Fruit fly (Drosophila melanogaster) whole organism, pupa: ENCODE measurements around the gene CG42656.

Experiments
- CG10348 ChIP-seq: fragments of 200-800 bp; sonication (Bioruptor generic); IDR thresholded peaks from 2 replicates; pipeline ENCODE4 v1.3.6; 2022; ENCODE audit warnings: missing biosample characterization, missing genetic modification characterization
- CG12605 ChIP-seq: fragments of 200-800 bp; sonication (Bioruptor generic); IDR thresholded peaks from 2 replicates; pipeline ENCODE4 v1.3.6; 2022; ENCODE audit warnings: missing biosample characterization, missing genetic modification characterization
- CG13204 ChIP-seq: fragments of 200-800 bp; sonication (Bioruptor generic); optimal IDR thresholded peaks from 2 replicates; lab custom pipeline; 2018; ENCODE audit warnings: missing biosample characterization, mild to moderate bottlenecking, missing genetic modification characterization, moderate library complexity
- CG14655 ChIP-seq: fragments of 200-800 bp; sonication (Bioruptor generic); optimal IDR thresholded peaks from 3 replicates; lab custom pipeline; 2017; ENCODE audit warnings: mild to moderate bottlenecking, missing biosample characterization, missing genetic modification reagents, missing genetic modification characterization
- CG15710 ChIP-seq: fragments of 200-800 bp; sonication (Bioruptor generic); optimal IDR thresholded peaks from 2 replicates; lab custom pipeline; 2018; ENCODE audit warnings: missing biosample characterization, mild to moderate bottlenecking, missing genetic modification characterization, moderate library complexity
- CG17806 ChIP-seq: fragments of 200-800 bp; sonication (Bioruptor generic); optimal IDR thresholded peaks from 2 replicates; lab custom pipeline; 2018; ENCODE audit warnings: missing biosample characterization, mild to moderate bottlenecking, missing genetic modification characterization, moderate library complexity
- CG32121 ChIP-seq: fragments of 200-800 bp; sonication (Bioruptor generic); IDR thresholded peaks from 2 replicates; pipeline ENCODE4 v1.3.6; 2022; ENCODE audit warnings: missing biosample characterization, missing genetic modification characterization
- CG34367 ChIP-seq: fragments of 200-800 bp; sonication (Bioruptor generic); optimal IDR thresholded peaks from 2 replicates; lab custom pipeline; 2018; ENCODE audit warnings: missing biosample characterization, mild to moderate bottlenecking, missing genetic modification characterization
- CG4496 ChIP-seq: fragments of 200-800 bp; sonication (Bioruptor generic); IDR thresholded peaks from 3 replicates; pipeline ENCODE4 v1.3.6; 2022; ENCODE audit warnings: missing biosample characterization, missing genetic modification characterization
- CG8159 ChIP-seq: fragments of 200-800 bp; sonication (Bioruptor generic); optimal IDR thresholded peaks from 3 replicates; lab custom pipeline; 2018; ENCODE audit warnings: missing biosample characterization, mild to moderate bottlenecking, missing genetic modification characterization, moderate library complexity
- CG8301 ChIP-seq: fragments of 200-800 bp; sonication (Bioruptor generic); optimal IDR thresholded peaks from 2 replicates; lab custom pipeline; 2018; ENCODE audit warnings: missing biosample characterization, mild to moderate bottlenecking, missing genetic modification characterization
- CG9948 ChIP-seq: fragments of 200-800 bp; sonication (Bioruptor generic); optimal IDR thresholded peaks from 2 replicates; lab custom pipeline; 2018; ENCODE audit warnings: missing biosample characterization, mild to moderate bottlenecking, missing genetic modification characterization, moderate library complexity
- D1 ChIP-seq: fragments of 200-800 bp; sonication (Bioruptor generic); optimal IDR thresholded peaks from 2 replicates; lab custom pipeline; 2018; ENCODE audit warnings: missing biosample characterization, mild to moderate bottlenecking, missing genetic modification characterization, moderate library complexity
- EcR ChIP-seq: fragments of 200-800 bp; sonication (Bioruptor generic); optimal IDR thresholded peaks from 3 replicates; lab custom pipeline; 2019; ENCODE audit warnings: missing biosample characterization, missing genetic modification characterization, mild to moderate bottlenecking, moderate library complexity, missing genetic modification reagents
- Ets98B ChIP-seq: fragments of 200-800 bp; sonication (Bioruptor generic); IDR thresholded peaks from 2 replicates; pipeline ENCODE4 v1.3.6; 2022; ENCODE audit warnings: missing biosample characterization, missing genetic modification characterization
- Pif1A ChIP-seq: fragments of 200-800 bp; sonication (Bioruptor generic); optimal IDR thresholded peaks from 3 replicates; lab custom pipeline; 2016; ENCODE audit warnings: missing biosample characterization, missing genetic modification characterization
- Pif1B ChIP-seq: fragments of 200-800 bp; sonication (Bioruptor generic); optimal IDR thresholded peaks from 3 replicates; lab custom pipeline; 2016; ENCODE audit warnings: missing biosample characterization, missing genetic modification characterization
- Snoo ChIP-seq: fragments of 200-800 bp; sonication (Bioruptor generic); optimal IDR thresholded peaks from 3 replicates; lab custom pipeline; 2017; ENCODE audit warnings: missing biosample characterization, mild to moderate bottlenecking, missing genetic modification characterization, inconsistent platforms
- fd96Ca ChIP-seq: fragments of 200-800 bp; sonication (Bioruptor generic); IDR thresholded peaks from 3 replicates; pipeline ENCODE4 v1.3.6; 2022; ENCODE audit warnings: missing biosample characterization, missing genetic modification characterization
- gl ChIP-seq: fragments of 200-800 bp; sonication (Bioruptor generic); optimal IDR thresholded peaks from 2 replicates; lab custom pipeline; 2018; ENCODE audit warnings: missing biosample characterization, mild to moderate bottlenecking, missing genetic modification characterization
- rn ChIP-seq: fragments of 200-800 bp; sonication (Bioruptor generic); IDR thresholded peaks from 2 replicates; pipeline ENCODE4 v1.3.6; 2022; ENCODE audit warnings: missing biosample characterization, missing genetic modification characterization

CG42656 gene

DNA sequence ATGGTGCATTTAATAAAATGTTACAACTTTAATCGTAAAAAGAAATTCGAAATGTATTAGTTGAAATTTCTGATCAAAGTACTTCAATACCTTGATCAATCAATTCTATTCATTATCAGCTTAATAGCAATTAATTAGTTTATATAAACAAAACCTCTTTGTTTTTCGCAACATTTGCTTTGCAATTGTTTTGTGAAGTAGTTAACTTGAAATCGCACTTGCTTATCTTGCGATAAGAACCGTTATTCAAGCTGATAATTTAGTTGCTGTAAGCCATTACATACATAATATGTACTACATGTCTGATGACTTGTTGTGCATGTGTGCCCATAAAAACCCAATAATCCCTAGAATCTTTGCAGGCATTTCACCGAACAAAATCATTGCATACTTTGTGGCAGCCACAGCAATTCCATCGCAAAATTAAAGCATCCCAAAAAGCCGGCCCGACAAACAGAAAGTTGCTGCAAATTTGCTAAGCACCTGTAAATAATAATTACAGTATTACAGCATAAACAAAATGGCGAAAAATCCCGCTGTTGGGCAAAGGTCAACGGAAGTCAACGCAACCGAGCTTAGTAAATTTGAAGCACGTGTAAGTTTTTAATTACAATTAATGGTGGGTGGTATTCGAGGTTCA, 15.2 kb upstream of the CG42656 start:
- no peak for TF ChIP-seq Pif1B (GFP tag; lab: Kevin White, UChicago)
- TF ChIP-seq CG34367 (tag; lab: Kevin White, UChicago), result no peak
- TF ChIP-seq CG9948 (tag; lab: Kevin White, UChicago), result no peak
- TF ChIP-seq CG14655, result no peak
- peak; percentile 41 for TF ChIP-seq D1 (tag; lab: Kevin White, UChicago)
- no peak for TF ChIP-seq CG8301
- no peak for TF ChIP-seq Ets98B
- no peak for TF ChIP-seq CG10348 (GFP tag; lab: Robert Waterston, UW)
- TF ChIP-seq gl (tag; lab: Kevin White, UChicago), result no peak
- TF ChIP-seq Pif1A (GFP tag; lab: Kevin White, UChicago), result no peak
- TF ChIP-seq CG4496 (GFP tag; lab: Robert Waterston, UW), result peak; percentile 54; the same call in 1 of the 3 replicates

DNA sequence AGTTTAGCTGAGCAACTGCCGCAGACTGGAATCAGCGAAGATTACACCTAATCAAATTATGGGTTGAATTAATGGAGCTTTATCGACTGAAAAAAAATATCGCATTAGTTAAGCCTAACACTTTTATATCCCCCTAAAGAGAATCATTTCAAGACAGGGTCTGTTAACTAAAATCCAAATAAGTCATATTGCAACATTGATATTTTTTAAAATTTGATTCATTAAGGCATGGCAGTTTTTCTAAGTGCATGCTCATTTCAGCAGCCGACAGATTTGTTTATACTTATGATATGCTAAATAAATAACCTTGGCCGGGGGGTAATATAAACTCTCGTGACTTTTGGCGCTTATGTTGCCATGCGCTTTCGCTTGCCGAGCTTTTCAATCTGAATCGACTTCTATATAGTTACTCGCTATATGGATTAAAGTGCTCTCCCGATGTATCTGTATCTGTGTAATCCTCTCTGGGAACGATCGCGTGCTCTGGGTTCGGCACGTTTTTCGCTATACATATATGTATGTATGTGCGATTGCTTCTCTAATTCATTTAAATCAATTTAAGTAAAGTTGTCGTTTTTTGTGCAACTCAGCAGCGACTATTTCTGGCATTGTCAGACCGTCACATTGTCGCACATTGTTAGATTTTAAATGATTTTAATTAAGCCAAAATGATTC, 13.4 kb upstream of the CG42656 start:
- TF ChIP-seq CG12605 (GFP tag; lab: Robert Waterston, UW) (no peak), CG9948 (tag; lab: Kevin White, UChicago) (no peak), CG34367 (tag; lab: Kevin White, UChicago) (no peak), Pif1A (GFP tag; lab: Kevin White, UChicago) (peak; percentile 0), EcR (GFP tag; lab: Kevin White, UChicago) (no peak), CG17806 (tag; lab: Kevin White, UChicago) (no peak), gl (tag; lab: Kevin White, UChicago) (no peak), CG14655 (no peak), CG15710 (tag; lab: Kevin White, UChicago) (no peak), CG4496 (GFP tag; lab: Robert Waterston, UW) (peak; percentile 81), CG32121 (GFP tag; lab: Robert Waterston, UW) (peak; percentile 68), CG10348 (GFP tag; lab: Robert Waterston, UW) (no peak), CG13204 (no peak), D1 (tag; lab: Kevin White, UChicago) (no peak), CG8301 (no peak), Ets98B (peak; percentile 65), Snoo (tag; lab: Kevin White, UChicago) (no peak), rn (GFP tag; lab: Robert Waterston, UW) (no peak), fd96Ca (GFP tag; lab: Robert Waterston, UW) (peak; percentile 42; the same call in 1 of the 3 replicates), CG8159 (tag; lab: Kevin White, UChicago) (no peak), Pif1B (GFP tag; lab: Kevin White, UChicago) (no peak)

DNA sequence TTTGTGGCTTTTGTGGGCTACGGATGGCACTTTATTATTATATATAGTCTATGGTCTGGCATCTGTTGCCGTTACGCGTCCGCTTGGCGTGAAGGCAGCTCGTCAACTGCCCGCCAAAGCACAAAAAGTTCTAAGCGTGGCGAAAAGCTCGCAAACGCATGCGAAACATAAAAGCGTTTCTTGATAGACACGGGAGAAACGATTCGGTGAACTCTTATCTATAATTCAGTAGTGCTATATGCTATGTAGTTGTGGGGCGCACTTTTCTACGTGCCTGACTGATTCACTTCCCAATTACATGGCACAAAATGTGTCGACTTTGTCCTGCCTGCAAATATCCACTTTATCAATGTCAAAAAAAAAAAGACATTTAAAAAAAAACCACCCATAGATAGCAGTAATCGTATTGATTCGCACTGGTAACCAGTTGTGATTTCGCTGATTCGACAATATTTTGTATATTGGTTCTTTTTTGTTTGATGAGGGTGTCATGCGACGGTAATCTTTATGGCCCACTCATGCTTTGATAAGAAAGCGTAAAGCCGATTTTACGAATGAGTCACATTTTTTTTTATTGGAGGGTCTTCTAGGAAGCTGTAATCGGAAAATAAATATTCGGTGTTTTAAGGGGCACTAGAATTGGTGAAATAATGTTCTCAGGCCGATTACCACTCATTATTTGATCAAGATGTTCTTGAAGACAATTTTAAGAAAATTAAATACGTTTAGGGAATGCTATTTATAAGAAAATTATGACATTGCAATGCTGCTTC, 12.1 kb upstream of the CG42656 start, which contains the start of gene alpha-Est9:
Gene alpha-Est9 (minus strand): TSS at position 110 of the 773 bp plus-strand sequence.
- no peak for TF ChIP-seq Pif1A (GFP tag; lab: Kevin White, UChicago)
- TF ChIP-seq CG10348 (GFP tag; lab: Robert Waterston, UW), result no peak
- TF ChIP-seq Ets98B, result no peak
- no peak for TF ChIP-seq gl (tag; lab: Kevin White, UChicago)
- no peak for TF ChIP-seq EcR (GFP tag; lab: Kevin White, UChicago)
- no peak for TF ChIP-seq CG32121 (GFP tag; lab: Robert Waterston, UW)
- TF ChIP-seq CG8301, result no peak
- no peak for TF ChIP-seq CG14655
- no peak for TF ChIP-seq CG15710 (tag; lab: Kevin White, UChicago)
- no peak for TF ChIP-seq D1 (tag; lab: Kevin White, UChicago)
- TF ChIP-seq rn (GFP tag; lab: Robert Waterston, UW), result no peak
- no peak for TF ChIP-seq CG34367 (tag; lab: Kevin White, UChicago)
- TF ChIP-seq Snoo (tag; lab: Kevin White, UChicago), result no peak
- TF ChIP-seq CG4496 (GFP tag; lab: Robert Waterston, UW), result no peak
- no peak for TF ChIP-seq CG17806 (tag; lab: Kevin White, UChicago)
- no peak for TF ChIP-seq CG8159 (tag; lab: Kevin White, UChicago)
- TF ChIP-seq CG13204, result no peak
- no peak for TF ChIP-seq fd96Ca (GFP tag; lab: Robert Waterston, UW)
- TF ChIP-seq CG12605 (GFP tag; lab: Robert Waterston, UW), result no peak

DNA sequence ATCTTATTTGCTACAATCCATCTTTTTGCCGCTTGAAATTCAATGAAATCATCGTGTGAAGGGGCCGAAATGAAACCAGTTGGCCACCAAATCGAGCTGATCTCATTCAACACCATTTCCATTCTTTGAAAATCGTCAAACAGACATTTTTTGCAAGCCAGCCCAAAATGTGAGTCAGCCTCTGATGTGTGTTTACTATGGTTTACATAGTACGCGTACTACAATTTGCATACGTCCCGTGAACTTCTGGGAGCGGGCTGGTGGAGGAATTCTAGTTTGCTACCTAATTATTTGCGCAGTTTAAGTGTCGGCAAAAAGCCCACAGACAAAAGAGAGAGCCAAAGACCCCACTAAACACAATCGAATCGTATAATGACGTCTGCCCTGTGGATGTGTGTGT, 10.1 kb upstream of the CG42656 start:
- TF ChIP-seq CG10348 (GFP tag; lab: Robert Waterston, UW), result no peak

DNA sequence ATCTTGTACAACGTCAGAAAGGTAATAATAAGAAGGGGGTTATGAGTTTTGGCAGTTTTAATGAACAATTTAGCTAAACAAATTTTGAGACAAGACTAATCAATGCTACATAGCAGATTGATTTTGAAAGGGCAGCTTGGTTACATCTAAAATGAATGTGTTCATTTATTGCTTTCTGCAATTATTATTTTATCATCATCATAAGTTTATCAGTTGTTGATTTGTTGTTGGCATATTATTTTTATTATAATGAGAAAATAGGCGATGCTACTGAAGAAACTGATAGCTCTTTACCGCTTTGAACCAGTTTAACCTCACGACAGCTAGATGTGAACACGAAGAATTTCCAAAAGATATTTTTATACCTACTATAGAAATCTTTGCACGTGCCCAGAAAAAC, 9.2 kb upstream of the CG42656 start, which contains the start of gene Mics1:
Gene Mics1 (minus strand): TSS at position 101 of the 400 bp plus-strand sequence.
- TF ChIP-seq Pif1B (GFP tag; lab: Kevin White, UChicago) (no peak), CG34367 (tag; lab: Kevin White, UChicago) (no peak), CG9948 (tag; lab: Kevin White, UChicago) (no peak), CG4496 (GFP tag; lab: Robert Waterston, UW) (no peak), Snoo (tag; lab: Kevin White, UChicago) (no peak), CG13204 (no peak), D1 (tag; lab: Kevin White, UChicago) (no peak), gl (tag; lab: Kevin White, UChicago) (no peak), CG32121 (GFP tag; lab: Robert Waterston, UW) (no peak), fd96Ca (GFP tag; lab: Robert Waterston, UW) (no peak), EcR (GFP tag; lab: Kevin White, UChicago) (no peak), CG8301 (no peak), CG14655 (no peak)
